Worm (Caenorhabditis elegans): Measurements from ENCODE around the gene nhr-146.

The nhr-146 gene

ce11 chrIV:1657069-1657468 is 30.5 kb downstream of the nhr-146 start:
- TF ChIP-seq zag-1 (tag; optimal IDR thresholded peaks at IDR 0.05) (no peak), nhr-237 (tag; optimal IDR thresholded peaks at IDR 0.05) (no peak), skn-1 (tag; optimal IDR thresholded peaks at IDR 0.05) (no peak), lin-15B (tag; optimal IDR thresholded peaks at IDR 0.05) (no peak), egl-5 (tag; optimal IDR thresholded peaks at IDR 0.05) (no peak), nhr-23 (tag; optimal IDR thresholded peaks at IDR 0.05) (peak; percentile 37), elt-3 (tag; optimal IDR thresholded peaks at IDR 0.05) (no peak), ceh-82 (tag; optimal IDR thresholded peaks at IDR 0.05) (no peak), hmg-11 (tag; optimal IDR thresholded peaks at IDR 0.05) (no peak), tbx-2 (tag; optimal IDR thresholded peaks at IDR 0.05) (no peak), snpc-4 (tag; optimal IDR thresholded peaks at IDR 0.05) (no peak), unc-62 (GFP tag; optimal IDR thresholded peaks at IDR 0.05) (no peak), pha-4 (tag; optimal IDR thresholded peaks at IDR 0.05) (peak; percentile 88), sea-2 (GFP tag; optimal IDR thresholded peaks at IDR 0.05) (no peak), nhr-11 (tag; optimal IDR thresholded peaks at IDR 0.05) (no peak)

- TF ChIP-seq ZK546.5 (tag; optimal IDR thresholded peaks at IDR 0.05) (peak; percentile 54), tbx-2 (tag; optimal IDR thresholded peaks at IDR 0.05) (peak; percentile 80), nhr-28 (tag; optimal IDR thresholded peaks at IDR 0.05) (no peak), lsy-12 (tag; optimal IDR thresholded peaks at IDR 0.05) (peak; percentile 94), sea-2 (GFP tag; optimal IDR thresholded peaks at IDR 0.05) (peak; percentile 29), eor-1 (tag; optimal IDR thresholded peaks at IDR 0.05) (peak in 1 of 2 experiments; percentile 37), nhr-76 (tag; optimal IDR thresholded peaks at IDR 0.05) (peak; percentile 54), lin-39 (tag; optimal IDR thresholded peaks at IDR 0.05) (peak; percentile 100), ama-1 (optimal IDR thresholded peaks at IDR 0.05) (peak; percentile 80), unc-39 (tag; optimal IDR thresholded peaks at IDR 0.05) (no peak), nhr-77 (tag; optimal IDR thresholded peaks at IDR 0.05) (peak; percentile 79), lin-15B (tag; optimal IDR thresholded peaks at IDR 0.05) (peak; percentile 96), ceh-82 (tag; optimal IDR thresholded peaks at IDR 0.05) (peak; percentile 90), elt-1 (tag; optimal IDR thresholded peaks at IDR 0.05) (peak; percentile 78), egl-5 (tag; optimal IDR thresholded peaks at IDR 0.05) (peak; percentile 100), fkh-10 (GFP tag; optimal IDR thresholded peaks at IDR 0.05) (peak; percentile 95), mml-1 (tag; optimal IDR thresholded peaks at IDR 0.05) (no peak), nhr-23 (tag; optimal IDR thresholded peaks at IDR 0.05) (peak; percentile 99), nhr-237 (tag; optimal IDR thresholded peaks at IDR 0.05) (no peak), pha-4 (tag; optimal IDR thresholded peaks at IDR 0.05) (peak; percentile 99), nhr-12 (tag; optimal IDR thresholded peaks at IDR 0.05) (no peak), nhr-25 (tag; optimal IDR thresholded peaks at IDR 0.05) (peak; percentile 98), jun-1 (tag; optimal IDR thresholded peaks at IDR 0.05) (peak; percentile 94), nfya-1 (tag; optimal IDR thresholded peaks at IDR 0.05; ENCODE audit: insufficient read depth) (peak; percentile 98), snpc-4 (tag; optimal IDR thresholded peaks at IDR 0.05) (peak; percentile 94), ztf-4 (tag; optimal IDR thresholded peaks at IDR 0.05) (peak; percentile 89), aly-2 (tag; optimal IDR thresholded peaks at IDR 0.05) (no peak), zag-1 (tag; optimal IDR thresholded peaks at IDR 0.05) (peak; percentile 62), nhr-67 (tag; optimal IDR thresholded peaks at IDR 0.05) (peak; percentile 45), unc-62 (GFP tag; optimal IDR thresholded peaks at IDR 0.05) (peak; percentile 65), R02D3.7 (tag; optimal IDR thresholded peaks at IDR 0.05) (peak; percentile 89), hmg-11 (tag; optimal IDR thresholded peaks at IDR 0.05) (peak; percentile 91), fos-1 (tag; optimal IDR thresholded peaks at IDR 0.05) (peak; percentile 62), ceh-9 (tag; optimal IDR thresholded peaks at IDR 0.05) (no peak), nhr-11 (tag; optimal IDR thresholded peaks at IDR 0.05) (peak; percentile 92), daf-12 (tag; optimal IDR thresholded peaks at IDR 0.05) (no peak), nhr-43 (tag; optimal IDR thresholded peaks at IDR 0.05; ENCODE audit: poor library complexity, severe bottlenecking) (peak; percentile 95), ztf-11 (tag; optimal IDR thresholded peaks at IDR 0.05) (peak; percentile 41), pqm-1 (tag; optimal IDR thresholded peaks at IDR 0.05) (peak; percentile 85), ceh-28 (tag; optimal IDR thresholded peaks at IDR 0.05) (peak; percentile 91), skn-1 (tag; optimal IDR thresholded peaks at IDR 0.05) (peak; percentile 91), egl-27 (tag; optimal IDR thresholded peaks at IDR 0.05) (peak; percentile 80), mdl-1 (tag; optimal IDR thresholded peaks at IDR 0.05) (no peak), elt-3 (tag; optimal IDR thresholded peaks at IDR 0.05) (peak in 1 of 3 experiments; percentile 90), fkh-2 (tag; optimal IDR thresholded peaks at IDR 0.05) (no peak), ceh-16 (tag; optimal IDR thresholded peaks at IDR 0.05) (no peak), elt-2 (tag; optimal IDR thresholded peaks at IDR 0.05) (peak; percentile 86)
Measured at ce11 chrIV:1659045-1659741, 32.6 kb downstream of the nhr-146 start, which contains the start of gene rps-28. Gene rps-28 (plus strand): TSS chrIV:1659691.

All from whole organism, L3 larva.